Worm (Caenorhabditis elegans): ENCODE measurements around the gene tag-120.

tag-120 gene

ce11 chrV:9729462-9730162 is 20.0 kb upstream of the tag-120 start, which contains the start of the genes aagr-3 and drap-1:
Gene aagr-3 (minus strand): TSS chrV:9729512.
Gene drap-1 (plus strand): TSS chrV:9730106.
- TF ChIP-seq lin-11 (tag; optimal IDR thresholded peaks at IDR 0.05) (no peak), ama-1 (optimal IDR thresholded peaks at IDR 0.05) (peak; percentile 61), F13H6.1 (tag; optimal IDR thresholded peaks at IDR 0.05) (peak; percentile 39), blmp-1 (tag; optimal IDR thresholded peaks at IDR 0.05; ENCODE audit: insufficient read depth) (no peak), nhr-23 (tag; optimal IDR thresholded peaks at IDR 0.05) (no peak), snpc-4 (tag; optimal IDR thresholded peaks at IDR 0.05) (peak; percentile 42), crh-2 (tag; optimal IDR thresholded peaks at IDR 0.05) (peak; percentile 90), alr-1 (tag; optimal IDR thresholded peaks at IDR 0.05) (no peak), unc-55 (GFP tag; optimal IDR thresholded peaks at IDR 0.05) (peak; percentile 86), ztf-1 (GFP tag; conservative IDR thresholded peaks at IDR 0.05) (no peak), R02D3.7 (tag; optimal IDR thresholded peaks at IDR 0.05) (no peak), sem-4 (tag; optimal IDR thresholded peaks at IDR 0.05) (peak; percentile 61), mbf-1 (tag; optimal IDR thresholded peaks at IDR 0.05) (no peak), sma-9 (GFP tag; optimal IDR thresholded peaks at IDR 0.05) (peak; percentile 40), sma-9 (tag; optimal IDR thresholded peaks at IDR 0.05) (no peak), lin-39 (tag; optimal IDR thresholded peaks at IDR 0.05) (no peak), C34F6.9 (tag; optimal IDR thresholded peaks at IDR 0.05) (peak; percentile 82), skn-1 (tag; optimal IDR thresholded peaks at IDR 0.05) (peak; percentile 25), ztf-11 (tag; optimal IDR thresholded peaks at IDR 0.05) (no peak), nhr-6 (tag; optimal IDR thresholded peaks at IDR 0.05) (no peak), nhr-25 (tag; optimal IDR thresholded peaks at IDR 0.05) (no peak), nhr-129 (tag; optimal IDR thresholded peaks at IDR 0.05) (peak; percentile 77), ztf-4 (tag; optimal IDR thresholded peaks at IDR 0.05) (peak; percentile 12), zag-1 (tag; optimal IDR thresholded peaks at IDR 0.05) (no peak), fos-1 (tag; optimal IDR thresholded peaks at IDR 0.05) (peak; percentile 83), sma-3 (GFP tag; optimal IDR thresholded peaks at IDR 0.05) (peak; percentile 51), gmeb-1 (tag; optimal IDR thresholded peaks at IDR 0.05) (peak; percentile 56), unc-62 (GFP tag; optimal IDR thresholded peaks at IDR 0.05) (no peak), nhr-11 (tag; optimal IDR thresholded peaks at IDR 0.05) (no peak), nhr-21 (tag; optimal IDR thresholded peaks at IDR 0.05) (no peak), egl-27 (tag; optimal IDR thresholded peaks at IDR 0.05) (no peak), ceh-16 (tag; optimal IDR thresholded peaks at IDR 0.05) (no peak), peb-1 (tag; optimal IDR thresholded peaks at IDR 0.05) (no peak), nhr-77 (tag; optimal IDR thresholded peaks at IDR 0.05) (no peak), mab-5 (tag; optimal IDR thresholded peaks at IDR 0.05) (peak; percentile 26), lin-13 (GFP tag; optimal IDR thresholded peaks at IDR 0.05) (peak; percentile 55), Y55F3AM.14 (GFP tag; optimal IDR thresholded peaks at IDR 0.05) (no peak), elt-3 (tag; optimal IDR thresholded peaks at IDR 0.05) (no peak), lsy-2 (tag; optimal IDR thresholded peaks at IDR 0.05) (peak in 1 of 2 experiments; percentile 82)

DNA sequence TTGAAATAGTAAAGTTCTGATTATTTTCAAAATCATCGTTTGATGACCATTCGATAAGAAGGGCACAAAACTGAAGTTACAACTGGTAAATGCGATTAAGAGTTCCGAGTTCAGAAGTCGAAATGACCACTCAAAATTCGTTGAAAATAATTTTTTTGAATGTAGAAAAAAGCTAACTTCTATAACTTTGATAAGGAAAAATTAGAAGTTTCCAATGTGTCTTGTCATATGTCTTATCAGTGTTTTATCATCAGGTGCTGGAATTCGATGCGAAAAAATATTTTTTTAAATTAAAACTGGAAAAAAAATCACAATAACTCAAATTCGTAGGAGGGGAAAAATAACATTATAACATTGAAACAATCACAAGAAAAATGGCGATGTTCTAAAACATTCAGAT is 16.1 kb upstream of the tag-120 start:
- TF ChIP-seq fos-1 (tag; optimal IDR thresholded peaks at IDR 0.05) = peak; percentile 55
- no peak for TF ChIP-seq lin-39 (tag; optimal IDR thresholded peaks at IDR 0.05)

DNA sequence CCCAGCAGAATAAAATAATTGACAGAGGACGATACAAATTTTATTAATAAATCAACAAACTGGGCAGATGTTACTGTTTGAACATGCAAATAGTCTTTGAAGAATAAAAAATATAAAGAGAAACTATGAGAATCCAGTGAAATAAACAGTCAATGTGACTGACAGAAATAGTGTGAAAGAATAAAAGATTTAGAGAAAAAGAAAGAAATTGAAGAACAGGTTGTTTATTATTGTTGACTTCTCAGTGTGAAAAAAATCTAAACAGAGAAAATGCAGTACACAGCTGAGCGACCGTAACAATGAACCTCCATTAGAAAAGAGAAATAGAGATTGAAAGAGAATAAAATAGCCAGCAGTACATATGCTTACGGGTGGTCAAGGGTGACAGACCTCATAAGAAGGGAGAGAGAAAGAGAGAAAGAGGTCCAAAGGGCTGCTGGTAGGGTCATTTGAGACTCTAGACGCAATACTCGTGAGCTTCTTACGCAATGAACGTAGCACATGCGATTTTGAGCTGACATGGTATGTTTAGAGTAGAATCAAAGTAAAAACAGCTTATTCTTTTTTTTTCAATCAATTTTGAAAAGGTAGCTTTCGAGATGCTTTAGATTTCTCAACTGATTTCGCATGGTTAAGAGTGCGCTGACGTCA is 14.5 kb upstream of the tag-120 start, which contains the start of gene slcr-46.3:
slcr-46.3 (minus strand) TSS at position 86 of the 651 bp plus-strand sequence.
- TF ChIP-seq ceh-82 (tag; optimal IDR thresholded peaks at IDR 0.05) (no peak), C34F6.9 (tag; optimal IDR thresholded peaks at IDR 0.05) (peak; percentile 30), nhr-129 (tag; optimal IDR thresholded peaks at IDR 0.05) (peak; percentile 8)
